Worm (Caenorhabditis elegans) whole organism, L1 larva: ENCODE results near the gene mps-2.

Experiments used
- C04F5.9 ChIP-seq: sonication (generic microtip); optimal IDR thresholded peaks from 2 replicates; lab custom pipeline; 2016; ENCODE audit warnings: missing genetic modification characterization, missing compliant biosample characterization
- C16A3.4 ChIP-seq: fragments of 150-350 bp; optimal IDR thresholded peaks from 2 replicates; lab custom pipeline; 2014; ENCODE audit warnings: missing biosample characterization, missing genetic modification characterization
- C34B4.2 ChIP-seq: sonication (generic microtip); optimal IDR thresholded peaks from 2 replicates; lab custom pipeline; 2017; ENCODE audit warnings: mild to moderate bottlenecking, missing genetic modification characterization, missing compliant biosample characterization
- aha-1 ChIP-seq: fragments of 150-350 bp; optimal IDR thresholded peaks from 2 replicates; lab custom pipeline; 2014; ENCODE audit warnings: missing biosample characterization, missing genetic modification characterization
- alr-1 ChIP-seq: fragments of 200-800 bp; sonication (Bioruptor generic); optimal IDR thresholded peaks from 2 replicates; lab custom pipeline; 2018; ENCODE audit warnings: borderline replicate concordance, mild to moderate bottlenecking, missing genetic modification characterization, missing compliant biosample characterization
- ama-1 ChIP-seq: fragments of 150-350 bp; optimal IDR thresholded peaks from 2 replicates; lab custom pipeline; 2014
- ceh-63 ChIP-seq: fragments of 200-800 bp; sonication (Bioruptor generic); optimal IDR thresholded peaks from 2 replicates; lab custom pipeline; 2018; ENCODE audit warnings: mild to moderate bottlenecking, missing genetic modification characterization, missing compliant biosample characterization
- ceh-8 ChIP-seq: fragments of 200-800 bp; sonication (Bioruptor generic); optimal IDR thresholded peaks from 2 replicates; lab custom pipeline; 2018; ENCODE audit warnings: mild to moderate bottlenecking, missing genetic modification characterization, moderate library complexity, missing compliant biosample characterization
- ceh-82 ChIP-seq, 3 experiments: fragments of 150-350 bp in 1 of 3; sonication (generic microtip) in 2 of 3; optimal IDR thresholded peaks; 2 replicates each; lab custom pipeline; 2014 to 2017; ENCODE audit warnings: missing biosample characterization in 3 of 3, missing genetic modification characterization in 3 of 3
- efl-1 ChIP-seq, 4 experiments: fragments of 150-350 bp; optimal IDR thresholded peaks in 3 of 4; peaks in 1 of 4; 1 replicate in 1 of 4; 2 replicates in 3 of 4; lab custom pipeline; 2014; ENCODE audit warnings: missing biosample characterization in 2 of 4, missing genetic modification characterization in 2 of 4, missing genetic modification reagents in 2 of 4
- egl-27 ChIP-seq, 2 experiments: fragments of 150-350 bp in 1 of 2; sonication (generic microtip); optimal IDR thresholded peaks; 3 replicates each; lab custom pipeline; 2017 to 2018; ENCODE audit warnings: missing biosample characterization in 2 of 2, missing genetic modification characterization in 2 of 2, missing genetic modification reagents in 2 of 2
- elt-2 ChIP-seq: sonication (generic microtip); optimal IDR thresholded peaks from 2 replicates; lab custom pipeline; 2016; ENCODE audit warnings: missing genetic modification characterization, mild to moderate bottlenecking, inconsistent platforms, missing compliant biosample characterization, missing genetic modification reagents
- elt-3 ChIP-seq, 6 experiments: fragments of 150-350 bp in 1 of 6; sonication (generic microtip); optimal IDR thresholded peaks; 2 replicates each; lab custom pipeline; 2017 to 2018; ENCODE audit warnings: missing biosample characterization in 6 of 6, missing genetic modification characterization in 6 of 6, inconsistent platforms in 1 of 6
- ets-5 ChIP-seq: fragments of 200-800 bp; sonication (Bioruptor generic); IDR thresholded peaks from 2 replicates; pipeline ENCODE4 v1.3.6; 2022; ENCODE audit warnings: missing genetic modification characterization, missing compliant biosample characterization
- fkh-10 ChIP-seq: sonication (generic microtip); optimal IDR thresholded peaks from 2 replicates; lab custom pipeline; 2017; ENCODE audit warnings: missing biosample characterization, missing genetic modification reagents, missing genetic modification characterization
- fos-1 ChIP-seq: fragments of 150-350 bp; optimal IDR thresholded peaks from 2 replicates; lab custom pipeline; 2014; ENCODE audit warnings: missing biosample characterization, missing genetic modification characterization
- hlh-17 ChIP-seq: fragments of 200-800 bp; sonication (Bioruptor generic); optimal IDR thresholded peaks from 2 replicates; lab custom pipeline; 2018; ENCODE audit warnings: missing genetic modification characterization, mild to moderate bottlenecking, missing compliant biosample characterization, moderate library complexity, borderline replicate concordance
- hpl-2 ChIP-seq: fragments of 150-350 bp; optimal IDR thresholded peaks from 2 replicates; lab custom pipeline; 2014; ENCODE audit warnings: missing biosample characterization, missing genetic modification reagents, missing genetic modification characterization
- irx-1 ChIP-seq: sonication (generic microtip); optimal IDR thresholded peaks from 2 replicates; lab custom pipeline; 2016; ENCODE audit warnings: missing genetic modification characterization, missing compliant biosample characterization
- jun-1 ChIP-seq: fragments of 150-350 bp; optimal IDR thresholded peaks from 2 replicates; lab custom pipeline; 2014; ENCODE audit warnings: missing biosample characterization, missing genetic modification reagents, missing genetic modification characterization
- lin-14 ChIP-seq: fragments of 200-800 bp; sonication (Bioruptor generic); optimal IDR thresholded peaks from 2 replicates; lab custom pipeline; 2018; ENCODE audit warnings: mild to moderate bottlenecking, missing genetic modification characterization, moderate library complexity, missing compliant biosample characterization
- lin-35 ChIP-seq, 2 experiments: fragments of 150-350 bp; optimal IDR thresholded peaks; 2 replicates each; lab custom pipeline; 2014; ENCODE audit warnings: missing biosample characterization in 2 of 2, missing genetic modification characterization in 2 of 2, missing genetic modification reagents in 2 of 2
- lin-39 ChIP-seq: fragments of 150-350 bp; optimal IDR thresholded peaks from 2 replicates; lab custom pipeline; 2014; ENCODE audit warnings: missing biosample characterization, missing genetic modification reagents, missing genetic modification characterization
- lsy-2 ChIP-seq, 2 experiments: fragments of 150-350 bp; optimal IDR thresholded peaks; 2 replicates each; lab custom pipeline; 2014; ENCODE audit warnings: missing biosample characterization in 2 of 2, missing genetic modification characterization in 2 of 2
- mdl-1 ChIP-seq, 2 experiments: fragments of 150-350 bp; optimal IDR thresholded peaks; 2 replicates each; lab custom pipeline; 2014 to 2017; ENCODE audit warnings: missing biosample characterization in 2 of 2, missing genetic modification characterization in 2 of 2, inconsistent platforms in 1 of 2
- mef-2 ChIP-seq: fragments of 150-350 bp; optimal IDR thresholded peaks from 2 replicates; lab custom pipeline; 2014; ENCODE audit warnings: missing biosample characterization, missing genetic modification characterization
- nhr-19 ChIP-seq: fragments of 200-800 bp; sonication (Bioruptor generic); conservative IDR thresholded peaks from 2 replicates; pipeline ENCODE4 v1.3.6; 2022; ENCODE audit warnings: missing genetic modification characterization, missing compliant biosample characterization
- nhr-237 ChIP-seq: fragments of 150-350 bp; optimal IDR thresholded peaks from 2 replicates; lab custom pipeline; 2014; ENCODE audit warnings: missing biosample characterization, missing genetic modification characterization
- nhr-71 ChIP-seq: sonication (generic microtip); optimal IDR thresholded peaks from 2 replicates; lab custom pipeline; 2016; ENCODE audit warnings: mild to moderate bottlenecking, missing genetic modification characterization, moderate library complexity, missing compliant biosample characterization
- nhr-85 ChIP-seq: sonication (generic microtip); peaks from one replicate; lab custom pipeline; 2016; ENCODE audit warnings: missing genetic modification characterization, inconsistent platforms, missing compliant biosample characterization
- nhr-90 ChIP-seq: sonication (generic microtip); optimal IDR thresholded peaks from 2 replicates; lab custom pipeline; 2016; ENCODE audit warnings: mild to moderate bottlenecking, missing genetic modification characterization, missing compliant biosample characterization; ENCODE audit not compliant: poor library complexity
- skn-1 ChIP-seq: fragments of 150-350 bp; optimal IDR thresholded peaks from 2 replicates; lab custom pipeline; 2014; ENCODE audit warnings: missing biosample characterization, missing genetic modification characterization
- snpc-4 ChIP-seq: fragments of 150-350 bp; optimal IDR thresholded peaks from 2 replicates; lab custom pipeline; 2014; ENCODE audit warnings: missing biosample characterization, missing genetic modification characterization
- snu-23 ChIP-seq: sonication (generic microtip); optimal IDR thresholded peaks from 2 replicates; lab custom pipeline; 2016; ENCODE audit warnings: missing genetic modification characterization, missing compliant biosample characterization
- sptf-1 ChIP-seq: fragments of 150-350 bp; optimal IDR thresholded peaks from 2 replicates; lab custom pipeline; 2014; ENCODE audit warnings: missing biosample characterization, missing genetic modification characterization
- swsn-7 ChIP-seq: sonication (generic microtip); optimal IDR thresholded peaks from 2 replicates; lab custom pipeline; 2016; ENCODE audit warnings: missing genetic modification characterization, missing compliant biosample characterization
- tbx-2 ChIP-seq: sonication (generic microtip); optimal IDR thresholded peaks from 2 replicates; lab custom pipeline; 2016; ENCODE audit warnings: missing genetic modification characterization, missing compliant biosample characterization
- tlp-1 ChIP-seq: fragments of 150-350 bp; optimal IDR thresholded peaks from 2 replicates; lab custom pipeline; 2014; ENCODE audit warnings: missing biosample characterization, missing genetic modification characterization
- unc-130 ChIP-seq: fragments of 150-350 bp; optimal IDR thresholded peaks from 2 replicates; lab custom pipeline; 2017; ENCODE audit warnings: missing biosample characterization, missing genetic modification characterization, inconsistent platforms
- unc-62 ChIP-seq: fragments of 150-350 bp; optimal IDR thresholded peaks from 2 replicates; lab custom pipeline; 2014; ENCODE audit warnings: missing biosample characterization, missing genetic modification reagents, missing genetic modification characterization
- unc-98 ChIP-seq: fragments of 200-800 bp; sonication (Bioruptor generic); IDR thresholded peaks from 2 replicates; pipeline ENCODE4 v1.3.6; 2022; ENCODE audit warnings: missing genetic modification characterization, missing compliant biosample characterization
- zag-1 ChIP-seq: fragments of 150-350 bp; optimal IDR thresholded peaks from 2 replicates; lab custom pipeline; 2014; ENCODE audit warnings: missing biosample characterization, missing genetic modification characterization
- ztf-4 ChIP-seq: fragments of 150-350 bp; optimal IDR thresholded peaks from 2 replicates; lab custom pipeline; 2014; ENCODE audit warnings: missing biosample characterization, missing genetic modification characterization

Gene mps-2

ce11 chrII:323048-323776 lies 11.2 kb upstream of the mps-2 start, which contains the start of gene K01A2.10 (continued):
- TF ChIP-seq nhr-19 (GFP tag; lab: Robert Waterston, UW) (no peak), swsn-7 (tag; lab: Kevin White, UChicago) (peak; percentile 37), ets-5 (GFP tag; lab: Robert Waterston, UW) (no peak), ceh-82 (tag; optimal IDR thresholded peaks at IDR 0.05; lab: Kevin White, UChicago) (peak; percentile 3 to 58 (median 17)), efl-1 (optimal IDR thresholded peaks at IDR 0.05; lab: Kevin White, UChicago) (peak; percentile 37 to 49), efl-1 (GFP tag; optimal IDR thresholded peaks at IDR 0.05 in 1 of 2; lab: Kevin White, UChicago) (peak; percentile 38 to 93), skn-1 (tag; lab: Kevin White, UChicago) (peak; percentile 56), elt-3 (tag; optimal IDR thresholded peaks at IDR 0.05; lab: Kevin White, UChicago) (peak in 1 of 6 experiments; percentile 65), fkh-10 (GFP tag; lab: Kevin White, UChicago) (no peak)

DNA sequence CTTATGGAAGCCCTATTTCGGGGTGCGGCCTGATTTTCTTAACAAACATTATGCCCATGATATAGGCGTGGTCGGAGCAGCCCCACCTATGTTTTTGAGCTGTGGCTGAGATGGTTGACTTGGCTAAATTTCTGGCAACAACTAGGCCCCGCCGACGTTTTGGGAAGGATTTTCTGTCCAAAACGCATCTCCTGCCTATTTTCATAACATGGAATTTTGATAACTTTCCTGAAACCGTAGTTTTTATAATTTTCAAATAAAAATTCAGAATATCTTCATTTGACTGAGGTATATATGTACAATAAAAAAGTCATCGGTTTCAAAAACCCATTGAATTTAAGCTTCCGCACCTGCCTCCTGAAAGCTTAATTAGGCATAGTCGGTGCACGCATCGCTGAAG lies 9.2 kb upstream of the mps-2 start:
- TF ChIP-seq alr-1 (tag; lab: Kevin White, UChicago) (no peak), ama-1 (lab: Kevin White, UChicago) (peak; percentile 85), efl-1 (optimal IDR thresholded peaks at IDR 0.05; lab: Kevin White, UChicago) (no peak), efl-1 (GFP tag; optimal IDR thresholded peaks at IDR 0.05 in 1 of 2; lab: Kevin White, UChicago) (peak in 1 of 2 experiments; percentile 80)

ce11 chrII:320783-321182 lies 8.8 kb upstream of the mps-2 start:
- TF ChIP-seq C16A3.4 (tag; lab: Kevin White, UChicago) (no peak), lsy-2 (tag; optimal IDR thresholded peaks at IDR 0.05; lab: Kevin White, UChicago) (no peak), hpl-2 (GFP tag; lab: Kevin White, UChicago) (no peak), efl-1 (optimal IDR thresholded peaks at IDR 0.05; lab: Kevin White, UChicago) (no peak), efl-1 (GFP tag; optimal IDR thresholded peaks at IDR 0.05 in 1 of 2; lab: Kevin White, UChicago) (peak in 1 of 2 experiments; percentile 57)

DNA sequence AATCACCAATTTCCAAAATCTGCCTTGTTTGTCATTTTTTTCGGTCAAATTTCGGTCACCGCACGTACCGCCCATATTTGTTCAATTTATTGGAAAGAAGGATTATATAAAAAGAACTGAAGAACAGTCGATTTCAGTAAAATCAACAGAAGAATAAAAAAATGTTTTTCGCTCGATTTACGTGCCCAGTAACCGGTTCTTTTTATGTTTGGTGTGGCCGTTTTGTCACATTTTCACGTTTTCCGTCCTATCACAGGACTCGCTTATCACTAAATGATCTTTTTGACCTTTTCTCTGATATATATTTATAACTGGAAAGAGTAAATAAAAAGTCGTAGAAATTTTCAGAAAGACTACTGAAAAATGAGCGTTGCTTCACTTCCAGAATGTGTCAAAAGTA lies 7.4 kb upstream of the mps-2 start, which contains the start of gene far-7:
Gene far-7, plus strand, starts transcription at position 331 of the 400 bp plus-strand sequence.
- no peak for TF ChIP-seq alr-1 (tag; lab: Kevin White, UChicago)
- TF ChIP-seq elt-2: no peak
- TF ChIP-seq nhr-85 (tag; lab: Kevin White, UChicago): peak; percentile 66
- TF ChIP-seq nhr-90: peak; percentile 36
- TF ChIP-seq unc-62 (GFP tag; lab: Kevin White, UChicago): no peak
- TF ChIP-seq zag-1: no peak
- no peak for TF ChIP-seq C04F5.9 (tag; lab: Kevin White, UChicago)
- no peak for TF ChIP-seq fos-1 (tag; lab: Kevin White, UChicago)
- TF ChIP-seq irx-1 (tag; lab: Kevin White, UChicago): no peak
- no peak for TF ChIP-seq ceh-63 (GFP tag; lab: Kevin White, UChicago)
- TF ChIP-seq hpl-2 (GFP tag; lab: Kevin White, UChicago): no peak
- TF ChIP-seq tlp-1 (tag; lab: Kevin White, UChicago): no peak
- TF ChIP-seq tbx-2 (tag; lab: Kevin White, UChicago): peak; percentile 7
- no peak for TF ChIP-seq lin-39 (tag; lab: Kevin White, UChicago)
- no peak for TF ChIP-seq fkh-10 (GFP tag; lab: Kevin White, UChicago)
- TF ChIP-seq unc-98: no peak
- peak; percentile 57 for TF ChIP-seq snu-23 (GFP tag; lab: Kevin White, UChicago)
- no peak for TF ChIP-seq sptf-1
- no peak for TF ChIP-seq mef-2 (tag; lab: Kevin White, UChicago)
- TF ChIP-seq nhr-237 (tag; lab: Kevin White, UChicago): no peak
- no peak for TF ChIP-seq unc-130 (tag; lab: Kevin White, UChicago)
- TF ChIP-seq ztf-4: no peak
- no peak for TF ChIP-seq hlh-17
- TF ChIP-seq snpc-4: no peak
- peak in 1 of 2 experiments; percentile 35 for TF ChIP-seq mdl-1 (tag; optimal IDR thresholded peaks at IDR 0.05; lab: Kevin White, UChicago)
- no peak for TF ChIP-seq nhr-19 (GFP tag; lab: Robert Waterston, UW)
- TF ChIP-seq elt-3 (tag; optimal IDR thresholded peaks at IDR 0.05; lab: Kevin White, UChicago): peak in 2 of 6 experiments; percentile 16 to 50
- TF ChIP-seq lin-14 (GFP tag; lab: Kevin White, UChicago): peak; percentile 58
- TF ChIP-seq C34B4.2 (tag; lab: Kevin White, UChicago): no peak
- TF ChIP-seq aha-1 (tag; lab: Kevin White, UChicago): no peak
- TF ChIP-seq nhr-71 (tag; lab: Kevin White, UChicago): peak; percentile 15
- TF ChIP-seq ceh-82 (tag; optimal IDR thresholded peaks at IDR 0.05; lab: Kevin White, UChicago): no peak
- no peak for TF ChIP-seq jun-1 (tag; lab: Kevin White, UChicago)
- no peak for TF ChIP-seq ceh-8 (GFP tag; lab: Kevin White, UChicago)
- TF ChIP-seq lin-35 (GFP tag; optimal IDR thresholded peaks at IDR 0.05; lab: Kevin White, UChicago): peak in 1 of 2 experiments; percentile 41
- no peak for TF ChIP-seq egl-27 (tag; optimal IDR thresholded peaks at IDR 0.05; lab: Kevin White, UChicago)
